Fruit fly (Drosophila melanogaster) whole organism, embryonic: Measurements from ENCODE around the gene CG5196.

Experiments used
- Atf-2 ChIP-seq: fragments of 200-800 bp; sonication (Bioruptor generic); optimal IDR thresholded peaks from 2 replicates; lab custom pipeline; 2016; ENCODE audit warnings: missing biosample characterization, missing genetic modification characterization
- CG11247 ChIP-seq: fragments of 200-800 bp; sonication (Bioruptor generic); IDR thresholded peaks from 2 replicates; pipeline ENCODE4 v1.3.6; 2022; ENCODE audit warnings: missing biosample characterization, missing genetic modification characterization
- CG11696 ChIP-seq: fragments of 200-800 bp; sonication (Bioruptor generic); IDR thresholded peaks from 2 replicates; pipeline ENCODE4 v1.3.6; 2022; ENCODE audit warnings: missing biosample characterization, missing genetic modification characterization
- CG11723 ChIP-seq: fragments of 200-800 bp; sonication (Bioruptor generic); optimal IDR thresholded peaks from 2 replicates; lab custom pipeline; 2017; ENCODE audit warnings: missing biosample characterization, mild to moderate bottlenecking, missing genetic modification characterization
- CG12744 ChIP-seq: fragments of 200-800 bp; sonication (Bioruptor generic); optimal IDR thresholded peaks from 2 replicates; lab custom pipeline; 2016; ENCODE audit warnings: missing biosample characterization, missing genetic modification characterization
- CG13624 ChIP-seq: fragments of 200-800 bp; sonication (Bioruptor generic); optimal IDR thresholded peaks from 2 replicates; lab custom pipeline; 2016; ENCODE audit warnings: missing biosample characterization, missing genetic modification characterization
- CG14860 ChIP-seq: fragments of 200-800 bp; sonication (Bioruptor generic); IDR thresholded peaks from 3 replicates; pipeline ENCODE4 v1.3.6; 2022; ENCODE audit warnings: missing biosample characterization, missing genetic modification characterization; ENCODE audit not compliant: partially characterized antibody
- CG14965 ChIP-seq: fragments of 200-800 bp; sonication (Bioruptor generic); optimal IDR thresholded peaks from 2 replicates; lab custom pipeline; 2016; ENCODE audit warnings: missing biosample characterization, missing genetic modification characterization, borderline replicate concordance
- CG18011 ChIP-seq: fragments of 200-800 bp; sonication (Bioruptor generic); optimal IDR thresholded peaks from 2 replicates; lab custom pipeline; 2017; ENCODE audit warnings: missing biosample characterization, missing genetic modification characterization, mild to moderate bottlenecking, moderate library complexity, missing genotype
- CG18599 ChIP-seq: fragments of 200-800 bp; sonication (Bioruptor generic); optimal IDR thresholded peaks from 3 replicates; lab custom pipeline; 2017; ENCODE audit warnings: missing biosample characterization, missing genetic modification characterization, mild to moderate bottlenecking, moderate library complexity, missing genetic modification reagents
- CG18764 ChIP-seq: fragments of 200-800 bp; sonication (Bioruptor generic); optimal IDR thresholded peaks from 3 replicates; lab custom pipeline; 2016; ENCODE audit warnings: missing biosample characterization, missing genetic modification characterization
- CG2712 ChIP-seq: fragments of 200-800 bp; optimal IDR thresholded peaks from 3 replicates; lab custom pipeline; 2019; ENCODE audit warnings: missing biosample characterization, mild to moderate bottlenecking, missing genetic modification characterization, moderate library complexity
- CG30431 ChIP-seq: fragments of 200-800 bp; sonication (Bioruptor generic); optimal IDR thresholded peaks from 2 replicates; lab custom pipeline; 2017; ENCODE audit warnings: missing biosample characterization, missing genetic modification characterization
- CG3726 ChIP-seq: fragments of 200-800 bp; sonication (Bioruptor generic); IDR thresholded peaks from 3 replicates; pipeline ENCODE4, ENCODE4 v1.3.6; 2022; ENCODE audit warnings: missing biosample characterization, missing genetic modification characterization
- CG4282 ChIP-seq: fragments of 200-800 bp; sonication (Bioruptor generic); optimal IDR thresholded peaks from 2 replicates; lab custom pipeline; 2016; ENCODE audit warnings: missing biosample characterization, missing genetic modification characterization
- CG4617 ChIP-seq: fragments of 200-800 bp; sonication (Bioruptor generic); optimal IDR thresholded peaks from 3 replicates; lab custom pipeline; 2016; ENCODE audit warnings: missing biosample characterization, missing genetic modification characterization, borderline replicate concordance
- CG6175 ChIP-seq: fragments of 200-800 bp; sonication (Bioruptor generic); IDR thresholded peaks from 3 replicates; pipeline ENCODE4 v1.3.6; 2022; ENCODE audit warnings: missing biosample characterization, missing genetic modification characterization
- CG9437 ChIP-seq: fragments of 200-800 bp; sonication (Bioruptor generic); optimal IDR thresholded peaks from 2 replicates; lab custom pipeline; 2018; ENCODE audit warnings: missing biosample characterization, mild to moderate bottlenecking, missing genetic modification characterization
- CG9609 ChIP-seq: fragments of 200-800 bp; sonication (Bioruptor generic); optimal IDR thresholded peaks from 3 replicates; lab custom pipeline; 2016; ENCODE audit warnings: missing biosample characterization, missing genetic modification characterization
- CG9727 ChIP-seq: fragments of 200-800 bp; sonication (Bioruptor generic); optimal IDR thresholded peaks from 3 replicates; lab custom pipeline; 2017; ENCODE audit warnings: missing biosample characterization, mild to moderate bottlenecking, missing genetic modification characterization
- Chrac-16 ChIP-seq: fragments of 200-800 bp; sonication (Bioruptor generic); optimal IDR thresholded peaks from 3 replicates; lab custom pipeline; 2016; ENCODE audit warnings: missing biosample characterization, missing genetic modification characterization
- Dref ChIP-seq: fragments of 200-800 bp; sonication (Bioruptor generic); IDR thresholded peaks from 2 replicates; pipeline ENCODE4 v1.3.6; 2022; ENCODE audit warnings: missing biosample characterization, missing genetic modification characterization
- Gsc ChIP-seq: fragments of 200-800 bp; sonication (Bioruptor generic); IDR thresholded peaks from 2 replicates; pipeline ENCODE4 v1.3.6; 2022; ENCODE audit warnings: missing biosample characterization, missing genetic modification characterization
- Hsf ChIP-seq: fragments of 200-800 bp; sonication (Bioruptor generic); optimal IDR thresholded peaks from 3 replicates; lab custom pipeline; 2016; ENCODE audit warnings: missing biosample characterization, missing genetic modification characterization
- NC2α ChIP-seq: fragments of 200-800 bp; sonication (Bioruptor generic); optimal IDR thresholded peaks from 2 replicates; lab custom pipeline; 2016; ENCODE audit warnings: missing biosample characterization, missing genetic modification characterization
- Oaz ChIP-seq: fragments of 200-800 bp; sonication (Bioruptor generic); IDR thresholded peaks from 2 replicates; pipeline ENCODE4 v1.3.6; 2022; ENCODE audit warnings: missing biosample characterization, missing genetic modification characterization
- Optix ChIP-seq: fragments of 200-800 bp; sonication (Bioruptor generic); IDR thresholded peaks from 3 replicates; pipeline ENCODE4 v1.3.6; 2022; ENCODE audit warnings: missing biosample characterization, missing genetic modification characterization
- Sox102F ChIP-seq: fragments of 200-800 bp; sonication (Bioruptor generic); optimal IDR thresholded peaks from 2 replicates; lab custom pipeline; 2018; ENCODE audit warnings: missing biosample characterization, mild to moderate bottlenecking, missing genetic modification characterization, moderate library complexity
- Trl ChIP-seq, 3 experiments: fragments of >200 bp in 2 of 3; fragments of 200-800 bp in 1 of 3; sonication (Bioruptor generic) in 1 of 3; optimal IDR thresholded peaks; 2 replicates in 1 of 3; 3 replicates in 2 of 3; lab custom pipeline; 2016 to 2017; ENCODE audit warnings: missing biosample characterization in 1 of 3, missing genetic modification characterization in 1 of 3
- ac ChIP-seq: fragments of 200-800 bp; sonication (Bioruptor generic); optimal IDR thresholded peaks from 3 replicates; lab custom pipeline; 2017; ENCODE audit warnings: missing biosample characterization, mild to moderate bottlenecking, missing genetic modification characterization
- danr ChIP-seq: fragments of 200-800 bp; sonication (Bioruptor generic); IDR thresholded peaks from 2 replicates; pipeline ENCODE4 v1.3.6; 2022; ENCODE audit warnings: missing biosample characterization, missing genetic modification characterization
- dpn ChIP-seq, 2 experiments: fragments of 200-800 bp; sonication (Bioruptor generic); optimal IDR thresholded peaks; 3 replicates each; lab custom pipeline; 2016; ENCODE audit warnings: missing biosample characterization in 2 of 2, missing genetic modification characterization in 2 of 2
- en ChIP-seq: fragments of 200-800 bp; sonication (Bioruptor generic); optimal IDR thresholded peaks from 2 replicates; lab custom pipeline; 2016; ENCODE audit warnings: missing biosample characterization, missing genetic modification characterization
- gem ChIP-seq: fragments of 200-800 bp; sonication (Bioruptor generic); optimal IDR thresholded peaks from 2 replicates; lab custom pipeline; 2019; ENCODE audit warnings: missing biosample characterization, mild to moderate bottlenecking, missing genetic modification characterization, moderate library complexity
- hbn ChIP-seq: fragments of 200-800 bp; sonication (Bioruptor generic); IDR thresholded peaks from 2 replicates; pipeline ENCODE4 v1.3.6; 2022; ENCODE audit warnings: missing biosample characterization, missing genetic modification characterization; ENCODE audit not compliant: partially characterized antibody
- hth ChIP-seq: fragments of >200 bp; optimal IDR thresholded peaks from 2 replicates; lab custom pipeline; 2017; ENCODE audit warnings: inconsistent platforms
- ind ChIP-seq: fragments of 200-800 bp; sonication (Bioruptor generic); optimal IDR thresholded peaks from 3 replicates; lab custom pipeline; 2016; ENCODE audit warnings: missing biosample characterization, missing genetic modification characterization
- insv ChIP-seq, 2 experiments: fragments of 200-800 bp; sonication (Bioruptor generic); optimal IDR thresholded peaks; 3 replicates each; lab custom pipeline; 2016 to 2018; ENCODE audit warnings: missing biosample characterization in 2 of 2, missing genetic modification characterization in 2 of 2
- kah ChIP-seq: fragments of 200-800 bp; sonication (Bioruptor generic); optimal IDR thresholded peaks from 2 replicates; lab custom pipeline; 2018; ENCODE audit warnings: missing biosample characterization, mild to moderate bottlenecking, missing genetic modification characterization
- nau ChIP-seq: fragments of 200-800 bp; sonication (Bioruptor generic); optimal IDR thresholded peaks from 3 replicates; lab custom pipeline; 2017; ENCODE audit warnings: missing biosample characterization, mild to moderate bottlenecking, missing genetic modification characterization, missing genetic modification reagents
- onecut ChIP-seq: fragments of 200-800 bp; sonication (Bioruptor generic); IDR thresholded peaks from 2 replicates; pipeline ENCODE4 v1.3.6; 2022; ENCODE audit warnings: missing biosample characterization, missing genetic modification characterization
- peb ChIP-seq: fragments of 200-800 bp; sonication (Bioruptor generic); IDR thresholded peaks from 2 replicates; pipeline ENCODE4 v1.3.6; 2022; ENCODE audit warnings: missing biosample characterization, missing genetic modification characterization
- ranshi ChIP-seq: fragments of 200-800 bp; sonication (Bioruptor generic); IDR thresholded peaks from 2 replicates; pipeline ENCODE4 v1.3.6; 2022; ENCODE audit warnings: missing biosample characterization, missing genetic modification characterization
- sens-2 ChIP-seq: fragments of 200-800 bp; sonication (Bioruptor generic); IDR thresholded peaks from 2 replicates; pipeline ENCODE4 v1.3.6; 2022; ENCODE audit warnings: missing biosample characterization, missing genetic modification characterization
- seq ChIP-seq: fragments of 200-800 bp; sonication (Bioruptor generic); IDR thresholded peaks from 2 replicates; pipeline ENCODE4 v1.3.6; 2022; ENCODE audit warnings: missing biosample characterization, missing genetic modification characterization
- tap ChIP-seq: fragments of 200-800 bp; optimal IDR thresholded peaks from 3 replicates; lab custom pipeline; 2019; ENCODE audit warnings: missing biosample characterization, mild to moderate bottlenecking, missing genetic modification characterization, moderate library complexity
- tin ChIP-seq: fragments of 200-800 bp; sonication (Bioruptor generic); optimal IDR thresholded peaks from 3 replicates; lab custom pipeline; 2016; ENCODE audit warnings: missing biosample characterization, missing genetic modification characterization
- tup ChIP-seq: fragments of 200-800 bp; sonication (Bioruptor generic); optimal IDR thresholded peaks from 2 replicates; lab custom pipeline; 2016; ENCODE audit warnings: missing biosample characterization, mild to moderate bottlenecking, missing genetic modification characterization, moderate library complexity
- usp ChIP-seq: fragments of >200 bp; optimal IDR thresholded peaks from 2 replicates; lab custom pipeline; 2017; ENCODE audit warnings: missing biosample characterization, missing genetic modification characterization
- vnd ChIP-seq: fragments of 200-800 bp; sonication (Bioruptor generic); IDR thresholded peaks from 3 replicates; pipeline ENCODE4 v1.3.6; 2022; ENCODE audit warnings: missing biosample characterization, missing genetic modification characterization; ENCODE audit not compliant: partially characterized antibody
- zfh1 ChIP-seq: fragments of 200-800 bp; sonication (Bioruptor generic); IDR thresholded peaks from 3 replicates; pipeline ENCODE4 v1.3.6; 2022; ENCODE audit warnings: missing biosample characterization, missing genetic modification characterization

The CG5196 gene

DNA sequence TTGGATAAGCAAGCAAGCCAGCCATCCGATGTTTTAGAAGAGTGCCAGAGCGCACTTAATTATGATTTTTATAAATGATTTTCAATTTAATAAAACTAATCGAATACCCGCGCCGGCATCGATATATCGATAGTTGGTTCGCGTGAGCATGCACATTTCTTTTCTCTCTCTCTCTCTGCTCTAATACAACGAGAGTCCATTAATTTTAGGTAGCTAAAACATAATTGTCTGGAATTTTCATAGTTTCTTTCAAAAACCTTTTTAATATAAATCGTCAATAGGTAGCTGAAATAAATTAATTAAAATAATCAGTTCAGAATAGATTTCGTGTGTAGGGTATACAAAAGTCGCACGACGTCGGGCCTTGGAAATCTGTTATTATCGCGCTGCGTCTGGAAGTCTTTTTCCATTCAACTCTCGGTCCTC lies 40.8 kb downstream of the CG5196 start, which contains the start of gene CG18549 (continued):
- TF ChIP-seq sens-2 (GFP tag; lab: Robert Waterston, UW) (peak; percentile 100), insv (GFP tag; optimal IDR thresholded peaks at IDR 0.05; lab: Kevin White, UChicago) (peak; percentile 74 to 86), CG18764 (GFP tag; lab: Kevin White, UChicago) (peak; percentile 99), CG18599 (GFP tag; lab: Kevin White, UChicago) (peak; percentile 100), NC2α (GFP tag; lab: Kevin White, UChicago) (peak; percentile 99), CG12744 (peak; percentile 99), en (GFP tag; lab: Kevin White, UChicago) (peak; percentile 99), dpn (GFP tag; optimal IDR thresholded peaks at IDR 0.05; lab: Kevin White, UChicago) (peak; percentile 99 to 100), CG4282 (GFP tag; lab: Kevin White, UChicago) (peak; percentile 96), vnd (peak; percentile 65), usp (no peak), CG4617 (GFP tag; lab: Kevin White, UChicago) (peak; percentile 99), peb (GFP tag; lab: Robert Waterston, UW) (peak; percentile 100), gem (tag; lab: Kevin White, UChicago) (peak; percentile 100), CG2712 (tag; lab: Kevin White, UChicago) (peak; percentile 100), Optix (GFP tag; lab: Robert Waterston, UW) (peak; percentile 99), CG14860 (GFP tag; lab: Robert Waterston, UW) (peak; percentile 65), ac (GFP tag; lab: Kevin White, UChicago) (peak; percentile 98), hbn (peak; percentile 86), kah (peak; percentile 99), CG9437 (GFP tag; lab: Kevin White, UChicago) (peak; percentile 97), Hsf (GFP tag; lab: Kevin White, UChicago) (peak; percentile 100), CG30431 (peak; percentile 99), CG18011 (peak; percentile 93), onecut (GFP tag; lab: Robert Waterston, UW) (peak; percentile 100), Trl (optimal IDR thresholded peaks at IDR 0.05; lab: Kevin White, UChicago) (peak; percentile 46 to 53), Trl (GFP tag; optimal IDR thresholded peaks at IDR 0.05; lab: Kevin White, UChicago) (peak; percentile 99), tup (peak; percentile 99), CG14965 (GFP tag; lab: Kevin White, UChicago) (peak; percentile 92), CG11696 (GFP tag; lab: Robert Waterston, UW) (peak; percentile 98), CG3726 (GFP tag; lab: Robert Waterston, UW) (peak; percentile 100), ranshi (GFP tag; lab: Robert Waterston, UW) (peak; percentile 100), CG9609 (GFP tag; lab: Kevin White, UChicago) (peak; percentile 99), Sox102F (GFP tag; lab: Kevin White, UChicago) (peak; percentile 100), CG13624 (GFP tag; lab: Kevin White, UChicago) (peak; percentile 100), CG11247 (GFP tag; lab: Robert Waterston, UW) (peak; percentile 100), CG11723 (GFP tag; lab: Kevin White, UChicago) (peak; percentile 99), Gsc (GFP tag; lab: Robert Waterston, UW) (peak; percentile 99), tap (peak; percentile 100), Oaz (peak; percentile 100), Chrac-16 (peak; percentile 100), Dref (GFP tag; lab: Robert Waterston, UW) (peak; percentile 82), hth (lab: Kevin White, UChicago) (no peak), ind (GFP tag; lab: Kevin White, UChicago) (peak; percentile 99), danr (GFP tag; lab: Robert Waterston, UW) (peak; percentile 100), Atf-2 (GFP tag; lab: Kevin White, UChicago) (peak; percentile 99), seq (GFP tag; lab: Robert Waterston, UW) (peak; percentile 100), zfh1 (GFP tag; lab: Robert Waterston, UW) (peak; percentile 100), nau (GFP tag; lab: Kevin White, UChicago) (peak; percentile 100), CG6175 (GFP tag; lab: Robert Waterston, UW) (peak; percentile 99), CG9727 (GFP tag; lab: Kevin White, UChicago) (peak; percentile 100), tin (GFP tag; lab: Kevin White, UChicago) (peak; percentile 100)
